Worm (Caenorhabditis elegans) whole organism, mixed stage, embryonic: Measurements from ENCODE around the gene wdfy-3.

Source experiments
- hlh-1 ChIP-seq: fragments of 150-350 bp; optimal IDR thresholded peaks from 2 replicates; lab custom pipeline; 2014; ENCODE audit warnings: missing biosample characterization, missing genetic modification reagents, missing genetic modification characterization
- unc-39 ChIP-seq: fragments of 150-350 bp; optimal IDR thresholded peaks from 2 replicates; lab custom pipeline; 2014; ENCODE audit warnings: missing biosample characterization, missing genetic modification characterization

ce11 chrIV:12689292-12689691 is 36.1 kb downstream of the wdfy-3 start:
- TF ChIP-seq hlh-1 (tag; lab: Kevin White, UChicago) (no peak), unc-39 (tag; lab: Kevin White, UChicago) (no peak)
